Worm (Caenorhabditis elegans): ENCODE data around the gene ppm-1.D.

The ppm-1.D gene

DNA sequence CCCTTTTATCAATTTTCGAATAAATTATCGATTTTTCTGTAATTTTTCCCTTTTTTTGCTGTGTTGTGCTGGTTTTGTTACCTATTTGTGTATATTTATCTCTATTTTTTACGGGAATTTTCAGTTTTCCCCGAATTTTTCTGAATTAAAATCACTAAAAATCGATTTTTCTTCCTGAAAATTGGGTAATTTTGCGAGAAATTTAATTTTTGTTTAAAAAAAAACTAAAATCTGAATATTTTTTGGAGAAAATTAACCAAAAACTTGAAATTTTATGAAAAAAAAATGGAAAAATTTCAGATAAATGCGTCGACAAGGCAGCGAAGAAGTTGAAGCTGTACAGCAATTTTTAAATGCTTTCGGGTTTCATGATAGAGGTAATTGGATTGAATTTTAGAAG, 15.9 kb downstream of the ppm-1.D start, which contains the start of gene gip-1:
TSS of gene gip-1 (plus strand) at position 301 of the 400 bp plus-strand sequence.
- no peak for TF ChIP-seq F13H6.1 (tag; optimal IDR thresholded peaks at IDR 0.05)
- TF ChIP-seq nhr-6 (tag; optimal IDR thresholded peaks at IDR 0.05): no peak
- TF ChIP-seq lin-39 (tag; optimal IDR thresholded peaks at IDR 0.05): no peak
- TF ChIP-seq Y55F3AM.14 (GFP tag; optimal IDR thresholded peaks at IDR 0.05): no peak
- TF ChIP-seq mbf-1 (tag; optimal IDR thresholded peaks at IDR 0.05): no peak
- no peak for TF ChIP-seq nhr-237 (tag; optimal IDR thresholded peaks at IDR 0.05)
- no peak for TF ChIP-seq ztf-4 (tag; optimal IDR thresholded peaks at IDR 0.05)
- no peak for TF ChIP-seq elt-1 (tag; optimal IDR thresholded peaks at IDR 0.05)
- no peak for TF ChIP-seq unc-39 (tag; optimal IDR thresholded peaks at IDR 0.05)
- no peak for TF ChIP-seq peb-1 (tag; optimal IDR thresholded peaks at IDR 0.05)
- TF ChIP-seq gmeb-1 (tag; optimal IDR thresholded peaks at IDR 0.05): no peak
- no peak for TF ChIP-seq C34F6.9 (tag; optimal IDR thresholded peaks at IDR 0.05)
- no peak for TF ChIP-seq sma-9 (GFP tag; optimal IDR thresholded peaks at IDR 0.05)
- TF ChIP-seq sma-9 (tag; optimal IDR thresholded peaks at IDR 0.05): no peak
- TF ChIP-seq nhr-12 (tag; optimal IDR thresholded peaks at IDR 0.05): no peak
- no peak for TF ChIP-seq blmp-1 (tag; optimal IDR thresholded peaks at IDR 0.05; ENCODE audit: insufficient read depth)
- TF ChIP-seq nhr-21 (tag; optimal IDR thresholded peaks at IDR 0.05): no peak

DNA sequence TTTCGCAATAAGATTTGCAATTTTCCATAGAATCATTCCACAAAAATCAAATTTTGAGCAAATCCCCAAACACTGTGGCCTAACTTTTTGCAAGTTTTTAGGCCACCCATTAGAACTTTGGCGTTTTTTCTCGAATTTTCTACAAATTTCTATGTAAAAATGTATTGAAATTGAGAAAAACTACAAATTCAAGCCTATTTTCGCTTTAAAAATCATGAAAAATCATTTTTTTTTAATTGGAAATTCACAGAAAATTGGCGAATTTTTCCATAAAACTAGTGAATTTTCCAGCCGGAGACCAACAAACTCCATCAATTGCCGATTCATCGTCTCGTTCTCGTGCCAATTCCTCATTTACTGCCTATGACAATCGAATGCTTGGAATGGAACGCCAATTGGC, 18.6 kb downstream of the ppm-1.D start:
- TF ChIP-seq lin-11 (tag; optimal IDR thresholded peaks at IDR 0.05) (no peak), R02D3.7 (tag; optimal IDR thresholded peaks at IDR 0.05) (no peak)

DNA sequence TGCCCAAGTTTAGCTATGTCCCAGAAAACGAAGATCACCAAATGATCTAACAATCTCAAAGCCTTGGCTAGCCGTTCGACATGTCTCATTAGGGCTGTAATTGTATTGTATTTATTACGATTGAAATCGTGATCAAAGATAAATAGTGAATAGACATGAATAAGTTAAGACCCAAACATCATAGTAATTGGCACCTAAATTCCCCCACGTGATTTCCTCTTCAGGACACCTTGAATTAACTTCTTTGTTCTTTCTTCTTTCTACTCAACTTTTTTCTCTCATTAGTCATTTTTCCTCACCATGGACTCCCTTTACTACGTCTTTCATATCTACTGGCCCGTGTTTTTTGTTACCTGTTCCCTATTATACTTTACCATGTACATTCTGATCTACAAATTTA, 31.3 kb downstream of the ppm-1.D start, which contains the start of gene srd-69:
TSS of gene srd-69 (plus strand) at position 301 of the 400 bp plus-strand sequence.
- TF ChIP-seq R02D3.7 (tag; optimal IDR thresholded peaks at IDR 0.05): no peak

DNA sequence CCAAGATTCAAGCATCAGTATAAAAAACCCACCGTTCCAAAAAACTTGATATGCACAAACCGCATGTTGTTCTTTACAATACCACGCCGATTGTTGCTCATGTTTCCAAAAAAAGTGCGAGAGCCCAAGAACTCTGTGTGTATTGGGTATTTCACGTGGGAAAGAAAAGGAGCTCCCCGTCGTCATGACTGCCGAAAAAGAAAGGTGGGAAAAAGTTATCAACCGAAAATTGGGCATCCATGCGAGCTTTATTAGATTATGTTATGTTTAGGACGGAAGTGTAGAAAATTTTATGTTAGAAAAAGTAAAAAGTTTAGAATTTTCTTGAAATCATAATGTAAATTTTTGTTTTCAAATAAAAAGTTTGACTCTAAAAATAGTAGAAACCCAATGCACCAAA, 37.1 kb downstream of the ppm-1.D start, which contains the start of gene H04J21.4:
TSS of gene H04J21.4 (minus strand) at position 101 of the 400 bp plus-strand sequence.
- TF ChIP-seq blmp-1 (tag; optimal IDR thresholded peaks at IDR 0.05; ENCODE audit: insufficient read depth): no peak
- no peak for TF ChIP-seq nhr-237 (tag; optimal IDR thresholded peaks at IDR 0.05)
- no peak for TF ChIP-seq egl-27 (tag; optimal IDR thresholded peaks at IDR 0.05)
- no peak for TF ChIP-seq ceh-16 (tag; optimal IDR thresholded peaks at IDR 0.05)
- TF ChIP-seq sma-9 (GFP tag; optimal IDR thresholded peaks at IDR 0.05): no peak
- no peak for TF ChIP-seq sma-9 (tag; optimal IDR thresholded peaks at IDR 0.05)
- TF ChIP-seq crh-2 (tag; optimal IDR thresholded peaks at IDR 0.05): no peak
- no peak for TF ChIP-seq sem-4 (tag; optimal IDR thresholded peaks at IDR 0.05)
- no peak for TF ChIP-seq nhr-21 (tag; optimal IDR thresholded peaks at IDR 0.05)
- no peak for TF ChIP-seq lin-13 (GFP tag; optimal IDR thresholded peaks at IDR 0.05)
- no peak for TF ChIP-seq nhr-10 (tag; optimal IDR thresholded peaks at IDR 0.05)
- no peak for TF ChIP-seq C34F6.9 (tag; optimal IDR thresholded peaks at IDR 0.05)

- TF ChIP-seq ama-1 (optimal IDR thresholded peaks at IDR 0.05) (no peak), mbf-1 (tag; optimal IDR thresholded peaks at IDR 0.05) (no peak), lin-11 (tag; optimal IDR thresholded peaks at IDR 0.05) (no peak), nhr-129 (tag; optimal IDR thresholded peaks at IDR 0.05) (no peak), nhr-77 (tag; optimal IDR thresholded peaks at IDR 0.05) (no peak), F13H6.1 (tag; optimal IDR thresholded peaks at IDR 0.05) (no peak), mdl-1 (tag; optimal IDR thresholded peaks at IDR 0.05) (no peak), nhr-6 (tag; optimal IDR thresholded peaks at IDR 0.05) (no peak), lin-13 (GFP tag; optimal IDR thresholded peaks at IDR 0.05) (no peak), R02D3.7 (tag; optimal IDR thresholded peaks at IDR 0.05) (no peak), zag-1 (tag; optimal IDR thresholded peaks at IDR 0.05) (no peak), peb-1 (tag; optimal IDR thresholded peaks at IDR 0.05) (no peak), dmd-4 (tag; optimal IDR thresholded peaks at IDR 0.05) (no peak)
Measured at ce11 chrIII:2371864-2372263, 40.5 kb downstream of the ppm-1.D start, which contains the start of gene H04J21.1. H04J21.1 (minus strand) TSS chrIII:2371964.

DNA sequence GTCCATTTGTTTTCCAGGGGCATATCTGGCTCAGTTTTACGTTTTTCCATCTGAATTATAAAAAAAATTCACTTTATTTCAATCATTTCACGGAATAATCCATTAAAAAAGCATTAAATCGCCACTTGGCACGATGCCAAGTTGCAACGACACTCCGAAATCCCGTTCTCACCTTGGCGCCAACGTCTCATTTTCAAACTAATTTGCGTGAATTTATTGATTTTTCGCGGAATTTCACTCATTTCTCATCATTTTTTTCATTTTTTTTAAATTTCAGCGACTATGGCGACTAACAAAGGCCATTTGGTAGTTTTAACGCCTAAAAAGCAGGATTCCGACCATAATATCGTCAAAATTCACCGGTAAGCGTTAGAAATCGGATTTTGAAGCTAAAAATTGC, 44.5 kb downstream of the ppm-1.D start, which contains the start of gene H14E04.2:
TSS of gene H14E04.2 (plus strand) at position 276 of the 400 bp plus-strand sequence.
- TF ChIP-seq mab-5 (tag; optimal IDR thresholded peaks at IDR 0.05) (peak; percentile 34), lin-11 (tag; optimal IDR thresholded peaks at IDR 0.05) (peak; percentile 55), ama-1 (optimal IDR thresholded peaks at IDR 0.05) (peak; percentile 13), nhr-25 (tag; optimal IDR thresholded peaks at IDR 0.05) (peak; percentile 50), F13H6.1 (tag; optimal IDR thresholded peaks at IDR 0.05) (peak; percentile 66), nhr-77 (tag; optimal IDR thresholded peaks at IDR 0.05) (no peak), peb-1 (tag; optimal IDR thresholded peaks at IDR 0.05) (no peak), nhr-10 (tag; optimal IDR thresholded peaks at IDR 0.05) (no peak), C34F6.9 (tag; optimal IDR thresholded peaks at IDR 0.05) (peak; percentile 86), lin-39 (tag; optimal IDR thresholded peaks at IDR 0.05) (no peak), blmp-1 (tag; optimal IDR thresholded peaks at IDR 0.05; ENCODE audit: insufficient read depth) (peak; percentile 47), elt-3 (tag; optimal IDR thresholded peaks at IDR 0.05) (no peak), skn-1 (tag; optimal IDR thresholded peaks at IDR 0.05) (no peak), ztf-11 (tag; optimal IDR thresholded peaks at IDR 0.05) (no peak), snpc-4 (tag; optimal IDR thresholded peaks at IDR 0.05) (peak; percentile 63), sem-4 (tag; optimal IDR thresholded peaks at IDR 0.05) (peak; percentile 74), unc-55 (GFP tag; optimal IDR thresholded peaks at IDR 0.05) (peak; percentile 87), aly-2 (tag; optimal IDR thresholded peaks at IDR 0.05) (no peak), fos-1 (tag; optimal IDR thresholded peaks at IDR 0.05) (peak; percentile 46), ztf-4 (tag; optimal IDR thresholded peaks at IDR 0.05) (peak; percentile 17), nhr-21 (tag; optimal IDR thresholded peaks at IDR 0.05) (peak; percentile 82), mdl-1 (tag; optimal IDR thresholded peaks at IDR 0.05) (no peak), nhr-23 (tag; optimal IDR thresholded peaks at IDR 0.05) (no peak), unc-62 (GFP tag; optimal IDR thresholded peaks at IDR 0.05) (no peak), lin-13 (GFP tag; optimal IDR thresholded peaks at IDR 0.05) (peak; percentile 82), crh-2 (tag; optimal IDR thresholded peaks at IDR 0.05) (peak; percentile 87)
